Fruit fly (Drosophila melanogaster) whole organism, adult: ENCODE data around the gene Cpr66Cb.

Experiments
- CG11617 ChIP-seq: fragments of 200-800 bp; sonication (Bioruptor generic); optimal IDR thresholded peaks from 2 replicates; lab custom pipeline; 2017; ENCODE audit warnings: mild to moderate bottlenecking, missing biosample characterization, missing genetic modification reagents, missing genetic modification characterization
- CG12768 ChIP-seq: fragments of 200-800 bp; sonication (Bioruptor generic); optimal IDR thresholded peaks from 2 replicates; lab custom pipeline; 2017; ENCODE audit warnings: missing biosample characterization, missing genetic modification characterization, mild to moderate bottlenecking, moderate library complexity, missing genetic modification reagents
- CG14711 ChIP-seq: fragments of 200-800 bp; sonication (Bioruptor generic); optimal IDR thresholded peaks from 2 replicates; lab custom pipeline; 2018; ENCODE audit warnings: missing biosample characterization, mild to moderate bottlenecking, missing genetic modification characterization, moderate library complexity
- CG1620 ChIP-seq: fragments of 200-800 bp; sonication (Bioruptor generic); optimal IDR thresholded peaks from 2 replicates; lab custom pipeline; 2016; ENCODE audit warnings: missing biosample characterization, missing genetic modification characterization
- CG33017 ChIP-seq: fragments of 200-800 bp; sonication (Bioruptor generic); optimal IDR thresholded peaks from 2 replicates; lab custom pipeline; 2018; ENCODE audit warnings: missing biosample characterization, mild to moderate bottlenecking, missing genetic modification characterization, moderate library complexity
- CG5204 ChIP-seq: fragments of 200-800 bp; sonication (Bioruptor generic); optimal IDR thresholded peaks from 2 replicates; lab custom pipeline; 2016; ENCODE audit warnings: missing biosample characterization, missing genetic modification characterization
- CG7045 ChIP-seq: fragments of 200-800 bp; sonication (Bioruptor generic); optimal IDR thresholded peaks from 2 replicates; lab custom pipeline; 2017; ENCODE audit warnings: missing biosample characterization, mild to moderate bottlenecking, missing genetic modification characterization
- CG7101 ChIP-seq: fragments of 200-800 bp; sonication (Bioruptor generic); optimal IDR thresholded peaks from 2 replicates; lab custom pipeline; 2018; ENCODE audit warnings: missing biosample characterization, mild to moderate bottlenecking, missing genetic modification characterization, moderate library complexity
- Clk ChIP-seq: fragments of 200-800 bp; sonication (Bioruptor generic); optimal IDR thresholded peaks from 2 replicates; lab custom pipeline; 2017; ENCODE audit warnings: missing biosample characterization, missing genetic modification characterization
- Crg-1 ChIP-seq: fragments of 200-800 bp; sonication (Bioruptor generic); optimal IDR thresholded peaks from 2 replicates; lab custom pipeline; 2016; ENCODE audit warnings: missing biosample characterization, missing genetic modification characterization
- Hr96 ChIP-seq: fragments of 200-800 bp; sonication (Bioruptor generic); optimal IDR thresholded peaks from 2 replicates; lab custom pipeline; 2016; ENCODE audit warnings: missing biosample characterization, missing genetic modification characterization
- Mnt ChIP-seq: fragments of 200-800 bp; sonication (Bioruptor generic); optimal IDR thresholded peaks from 2 replicates; lab custom pipeline; 2016; ENCODE audit warnings: missing biosample characterization, mild to moderate bottlenecking, missing genetic modification characterization
- bab1 ChIP-seq: fragments of 200-800 bp; sonication (Bioruptor generic); optimal IDR thresholded peaks from 3 replicates; lab custom pipeline; 2019; ENCODE audit warnings: missing biosample characterization, mild to moderate bottlenecking, missing genetic modification characterization, moderate library complexity
- cic ChIP-seq: fragments of 200-800 bp; sonication (Bioruptor generic); optimal IDR thresholded peaks from 2 replicates; lab custom pipeline; 2017; ENCODE audit warnings: missing biosample characterization, mild to moderate bottlenecking, missing genetic modification characterization, moderate library complexity
- cnc ChIP-seq, 2 experiments: fragments of >200 bp; optimal IDR thresholded peaks; 2 replicates each; lab custom pipeline; 2017
- kay ChIP-seq: fragments of 200-800 bp; sonication (Bioruptor generic); peaks from one replicate; lab custom pipeline; 2016; ENCODE audit warnings: missing biosample characterization, missing genetic modification characterization, borderline replicate concordance
- ovo ChIP-seq: fragments of 200-800 bp; sonication (Bioruptor generic); optimal IDR thresholded peaks from 2 replicates; lab custom pipeline; 2016; ENCODE audit warnings: missing biosample characterization, missing genetic modification characterization
- pad ChIP-seq: fragments of 200-800 bp; sonication (Bioruptor generic); optimal IDR thresholded peaks from 3 replicates; lab custom pipeline; 2017; ENCODE audit warnings: missing biosample characterization, missing genetic modification characterization, mild to moderate bottlenecking, moderate library complexity, missing genetic modification reagents
- tj ChIP-seq: fragments of 200-800 bp; sonication (Bioruptor generic); optimal IDR thresholded peaks from 3 replicates; lab custom pipeline; 2017; ENCODE audit warnings: missing biosample characterization, mild to moderate bottlenecking, missing genetic modification characterization, moderate library complexity
- toe ChIP-seq: fragments of 200-800 bp; sonication (Bioruptor generic); optimal IDR thresholded peaks from 2 replicates; lab custom pipeline; 2016; ENCODE audit warnings: missing biosample characterization, missing genetic modification characterization

Cpr66Cb gene

dm6 chr3L:8318916-8319506, 17.5 kb upstream of the Cpr66Cb start, which contains the start of gene CG43059:
TSS of gene CG43059 (minus strand) at chr3L:8318966.
- TF ChIP-seq kay (GFP tag; lab: Kevin White, UChicago): no peak
- TF ChIP-seq cnc (optimal IDR thresholded peaks at IDR 0.05; lab: Kevin White, UChicago): no peak
- no peak for TF ChIP-seq CG7045
- no peak for TF ChIP-seq CG11617 (GFP tag; lab: Kevin White, UChicago)
- TF ChIP-seq Hr96 (GFP tag; lab: Kevin White, UChicago): no peak
- no peak for TF ChIP-seq CG12768 (GFP tag; lab: Kevin White, UChicago)
- TF ChIP-seq cic (GFP tag; lab: Kevin White, UChicago): no peak
- no peak for TF ChIP-seq bab1
- TF ChIP-seq CG7101 (tag; lab: Kevin White, UChicago): no peak
- TF ChIP-seq CG14711 (tag; lab: Kevin White, UChicago): no peak
- TF ChIP-seq toe (GFP tag; lab: Kevin White, UChicago): no peak
- TF ChIP-seq Clk (GFP tag; lab: Kevin White, UChicago): no peak
- TF ChIP-seq Crg-1: no peak
- no peak for TF ChIP-seq ovo (GFP tag; lab: Kevin White, UChicago)
- TF ChIP-seq CG33017: no peak
- TF ChIP-seq pad (GFP tag; lab: Kevin White, UChicago): no peak
- no peak for TF ChIP-seq CG5204 (GFP tag; lab: Kevin White, UChicago)
- no peak for TF ChIP-seq CG1620 (GFP tag; lab: Kevin White, UChicago)

- TF ChIP-seq cic (GFP tag; lab: Kevin White, UChicago) (no peak), ovo (GFP tag; lab: Kevin White, UChicago) (no peak), CG1620 (GFP tag; lab: Kevin White, UChicago) (no peak), CG7045 (no peak), Crg-1 (no peak)
Observed at dm6 chr3L:8320105-8320813, 16.2 kb upstream of the Cpr66Cb start, which contains the start of gene CG13670. TSS of gene CG13670 (plus strand) at chr3L:8320763.

- TF ChIP-seq tj (no peak), ovo (GFP tag; lab: Kevin White, UChicago) (no peak), CG11617 (GFP tag; lab: Kevin White, UChicago) (no peak), CG14711 (tag; lab: Kevin White, UChicago) (no peak), pad (GFP tag; lab: Kevin White, UChicago) (no peak), Hr96 (GFP tag; lab: Kevin White, UChicago) (no peak), CG5204 (GFP tag; lab: Kevin White, UChicago) (no peak), cnc (optimal IDR thresholded peaks at IDR 0.05; lab: Kevin White, UChicago) (no peak), CG7045 (no peak), Mnt (GFP tag; lab: Kevin White, UChicago) (no peak), Crg-1 (no peak), cic (GFP tag; lab: Kevin White, UChicago) (no peak)
Observed at dm6 chr3L:8323817-8324216, 12.7 kb upstream of the Cpr66Cb start.

- no peak for TF ChIP-seq CG14711 (tag; lab: Kevin White, UChicago)
- no peak for TF ChIP-seq CG33017
- TF ChIP-seq CG11617 (GFP tag; lab: Kevin White, UChicago): no peak
- no peak for TF ChIP-seq kay (GFP tag; lab: Kevin White, UChicago)
- no peak for TF ChIP-seq Hr96 (GFP tag; lab: Kevin White, UChicago)
- no peak for TF ChIP-seq tj
- no peak for TF ChIP-seq CG5204 (GFP tag; lab: Kevin White, UChicago)
- no peak for TF ChIP-seq ovo (GFP tag; lab: Kevin White, UChicago)
- no peak for TF ChIP-seq pad (GFP tag; lab: Kevin White, UChicago)
Observed at dm6 chr3L:8325559-8325958, 10.9 kb upstream of the Cpr66Cb start, which contains the start of gene CG34461. TSS of gene CG34461 (plus strand) at chr3L:8325859.

- TF ChIP-seq Crg-1 (no peak), cnc (optimal IDR thresholded peaks at IDR 0.05; lab: Kevin White, UChicago) (no peak), CG5204 (GFP tag; lab: Kevin White, UChicago) (no peak), CG1620 (GFP tag; lab: Kevin White, UChicago) (no peak), CG14711 (tag; lab: Kevin White, UChicago) (no peak), kay (GFP tag; lab: Kevin White, UChicago) (no peak), CG33017 (no peak), Mnt (GFP tag; lab: Kevin White, UChicago) (no peak), CG7045 (no peak), cic (GFP tag; lab: Kevin White, UChicago) (no peak), toe (GFP tag; lab: Kevin White, UChicago) (no peak), bab1 (no peak), pad (GFP tag; lab: Kevin White, UChicago) (no peak), CG7101 (tag; lab: Kevin White, UChicago) (no peak), Clk (GFP tag; lab: Kevin White, UChicago) (no peak)
Observed at dm6 chr3L:8328283-8328682, 8.2 kb upstream of the Cpr66Cb start, which contains the start of gene CG34462. TSS of gene CG34462 (plus strand) at chr3L:8328583.

- TF ChIP-seq Hr96 (GFP tag; lab: Kevin White, UChicago) (no peak), kay (GFP tag; lab: Kevin White, UChicago) (no peak), CG7045 (no peak), CG5204 (GFP tag; lab: Kevin White, UChicago) (no peak), Mnt (GFP tag; lab: Kevin White, UChicago) (no peak), CG11617 (GFP tag; lab: Kevin White, UChicago) (no peak), Crg-1 (no peak), cic (GFP tag; lab: Kevin White, UChicago) (no peak), bab1 (no peak), CG14711 (tag; lab: Kevin White, UChicago) (no peak)
Observed at dm6 chr3L:8329005-8329404, 7.5 kb upstream of the Cpr66Cb start.
